Fruit fly (Drosophila melanogaster) Kc167 (cell line): ENCODE data around the gene Tsp3A.

ENCODE experiments used
- Myc ChIP-seq: fragments of >200 bp; optimal IDR thresholded peaks from 2 replicates; lab custom pipeline; 2017; ENCODE audit warnings: missing external identifiers
- Sin3A ChIP-seq: fragments of >200 bp; optimal IDR thresholded peaks from 2 replicates; lab custom pipeline; 2018; ENCODE audit warnings: missing external identifiers
- h ChIP-seq: fragments of >200 bp; optimal IDR thresholded peaks from 3 replicates; lab custom pipeline; 2018; ENCODE audit warnings: missing external identifiers
- insv ChIP-seq: fragments of >200 bp; optimal IDR thresholded peaks from 3 replicates; lab custom pipeline; 2018; ENCODE audit warnings: missing external identifiers
- psq ChIP-seq: fragments of >200 bp; optimal IDR thresholded peaks from 2 replicates; lab custom pipeline; 2017; ENCODE audit warnings: missing external identifiers
- ttk ChIP-seq: sonication (Bioruptor generic); optimal IDR thresholded peaks from 2 replicates; lab custom pipeline; 2017; ENCODE audit warnings: missing external identifiers

Gene Tsp3A

dm6 chrX:2619651-2620050, at the start of gene Tsp3A, which contains the start of gene Seipin:
TSS of gene Tsp3A (minus strand) at chrX:2619738.
TSS of gene Seipin (plus strand) at chrX:2619799.
- TF ChIP-seq Myc (lab: Kevin White, UChicago), result no peak
- TF ChIP-seq insv (lab: Kevin White, UChicago), result no peak
- TF ChIP-seq Sin3A, result no peak
- no peak for TF ChIP-seq psq (lab: Kevin White, UChicago)
- no peak for TF ChIP-seq ttk
- no peak for TF ChIP-seq h (lab: Kevin White, UChicago)

dm6 chrX:2663416-2663815, 43.9 kb upstream of the Tsp3A start:
- no peak for TF ChIP-seq psq (lab: Kevin White, UChicago)
- no peak for TF ChIP-seq Sin3A
- TF ChIP-seq insv (lab: Kevin White, UChicago), result no peak
- no peak for TF ChIP-seq ttk

dm6 chrX:2662540-2663133, 43.1 kb upstream of the Tsp3A start:
- TF ChIP-seq psq (lab: Kevin White, UChicago) (no peak), Myc (lab: Kevin White, UChicago) (no peak), h (lab: Kevin White, UChicago) (no peak), ttk (no peak), insv (lab: Kevin White, UChicago) (no peak), Sin3A (no peak)

dm6 chrX:2661758-2662157, 42.2 kb upstream of the Tsp3A start:
- no peak for TF ChIP-seq psq (lab: Kevin White, UChicago)
- TF ChIP-seq h (lab: Kevin White, UChicago), result no peak
- TF ChIP-seq Myc (lab: Kevin White, UChicago), result no peak
- TF ChIP-seq ttk, result no peak
- no peak for TF ChIP-seq insv (lab: Kevin White, UChicago)
- TF ChIP-seq Sin3A, result no peak

- TF ChIP-seq psq (lab: Kevin White, UChicago), result no peak
- no peak for TF ChIP-seq h (lab: Kevin White, UChicago)
- TF ChIP-seq Myc (lab: Kevin White, UChicago), result no peak
- TF ChIP-seq Sin3A, result no peak
- TF ChIP-seq insv (lab: Kevin White, UChicago), result no peak
- TF ChIP-seq ttk, result no peak
Measured at dm6 chrX:2659430-2660075, 40.0 kb upstream of the Tsp3A start.

dm6 chrX:2658258-2658853, 38.8 kb upstream of the Tsp3A start:
- no peak for TF ChIP-seq Sin3A
- no peak for TF ChIP-seq h (lab: Kevin White, UChicago)
- no peak for TF ChIP-seq Myc (lab: Kevin White, UChicago)
- TF ChIP-seq insv (lab: Kevin White, UChicago), result no peak
- TF ChIP-seq ttk, result no peak
- no peak for TF ChIP-seq psq (lab: Kevin White, UChicago)

- TF ChIP-seq insv (lab: Kevin White, UChicago) (no peak), ttk (no peak), psq (lab: Kevin White, UChicago) (no peak), h (lab: Kevin White, UChicago) (no peak), Myc (lab: Kevin White, UChicago) (no peak), Sin3A (no peak)
Measured at dm6 chrX:2657220-2657619, 37.7 kb upstream of the Tsp3A start.

dm6 chrX:2655998-2656397, 36.5 kb upstream of the Tsp3A start:
- TF ChIP-seq insv (lab: Kevin White, UChicago) (no peak), ttk (no peak)

- TF ChIP-seq psq (lab: Kevin White, UChicago) (no peak), ttk (no peak), insv (lab: Kevin White, UChicago) (no peak), Myc (lab: Kevin White, UChicago) (no peak), Sin3A (no peak), h (lab: Kevin White, UChicago) (no peak)
Measured at dm6 chrX:2655479-2655878, 35.9 kb upstream of the Tsp3A start.

- TF ChIP-seq insv (lab: Kevin White, UChicago) (no peak), psq (lab: Kevin White, UChicago) (no peak), Myc (lab: Kevin White, UChicago) (no peak), Sin3A (no peak), h (lab: Kevin White, UChicago) (no peak), ttk (no peak)
Measured at dm6 chrX:2653533-2654296, 34.2 kb upstream of the Tsp3A start.

dm6 chrX:2652124-2652923, 32.8 kb upstream of the Tsp3A start:
- TF ChIP-seq Sin3A (no peak), ttk (no peak), psq (lab: Kevin White, UChicago) (no peak), insv (lab: Kevin White, UChicago) (no peak), h (lab: Kevin White, UChicago) (no peak), Myc (lab: Kevin White, UChicago) (no peak)
